Worm (Caenorhabditis elegans): Measurements from ENCODE around the gene ZK381.2.

ZK381.2 gene

ce11 chrIV:6971213-6971612, 5.9 kb downstream of the ZK381.2 start, which contains the start of gene ZK381.62:
TSS of gene ZK381.62 (minus strand) at chrIV:6971313.
- TF ChIP-seq lin-39 (tag; optimal IDR thresholded peaks at IDR 0.05) (no peak), skn-1 (tag; optimal IDR thresholded peaks at IDR 0.05) (no peak), mdl-1 (tag; optimal IDR thresholded peaks at IDR 0.05) (no peak), fkh-10 (GFP tag; optimal IDR thresholded peaks at IDR 0.05) (no peak), nhr-43 (tag; optimal IDR thresholded peaks at IDR 0.05; ENCODE audit: poor library complexity, severe bottlenecking) (no peak), snpc-4 (tag; optimal IDR thresholded peaks at IDR 0.05) (no peak), egl-27 (tag; optimal IDR thresholded peaks at IDR 0.05) (no peak), nhr-77 (tag; optimal IDR thresholded peaks at IDR 0.05) (no peak), ZK546.5 (tag; optimal IDR thresholded peaks at IDR 0.05) (no peak), elt-1 (tag; optimal IDR thresholded peaks at IDR 0.05) (no peak), nhr-28 (tag; optimal IDR thresholded peaks at IDR 0.05) (no peak), hmg-11 (tag; optimal IDR thresholded peaks at IDR 0.05) (no peak)

DNA sequence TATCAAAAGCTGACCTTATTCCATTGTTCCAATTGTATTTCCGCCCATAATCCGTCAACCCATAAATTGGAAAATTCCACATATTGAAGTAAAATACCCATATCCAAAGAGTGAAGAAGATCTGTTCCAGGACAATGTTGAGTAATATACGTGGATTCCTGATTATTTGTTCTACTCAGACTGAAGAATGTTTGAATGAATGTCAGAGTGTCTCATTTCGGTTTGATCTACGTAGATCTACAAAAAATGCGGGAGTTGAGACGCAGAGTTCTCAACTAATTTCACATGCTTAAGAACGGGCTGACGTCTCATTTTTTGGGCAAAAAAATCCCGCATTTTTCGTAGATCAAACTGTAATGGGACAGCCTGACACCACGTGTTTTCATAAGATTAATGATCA, 7.1 kb downstream of the ZK381.2 start, which contains the start of gene nhr-249:
nhr-249 (minus strand) TSS at position 101 of the 400 bp plus-strand sequence.
- TF ChIP-seq nfya-1 (tag; optimal IDR thresholded peaks at IDR 0.05; ENCODE audit: insufficient read depth) (no peak), unc-39 (tag; optimal IDR thresholded peaks at IDR 0.05) (no peak), ztf-11 (tag; optimal IDR thresholded peaks at IDR 0.05) (no peak), R02D3.7 (tag; optimal IDR thresholded peaks at IDR 0.05) (no peak), hmg-11 (tag; optimal IDR thresholded peaks at IDR 0.05) (no peak), nhr-23 (tag; optimal IDR thresholded peaks at IDR 0.05) (no peak), mdl-1 (tag; optimal IDR thresholded peaks at IDR 0.05) (no peak), lsy-12 (tag; optimal IDR thresholded peaks at IDR 0.05) (no peak), pha-4 (tag; optimal IDR thresholded peaks at IDR 0.05) (no peak), eor-1 (tag; optimal IDR thresholded peaks at IDR 0.05) (no peak), nhr-77 (tag; optimal IDR thresholded peaks at IDR 0.05) (no peak), ceh-82 (tag; optimal IDR thresholded peaks at IDR 0.05) (no peak), ceh-9 (tag; optimal IDR thresholded peaks at IDR 0.05) (no peak), ceh-16 (tag; optimal IDR thresholded peaks at IDR 0.05) (no peak), nhr-11 (tag; optimal IDR thresholded peaks at IDR 0.05) (no peak), lin-15B (tag; optimal IDR thresholded peaks at IDR 0.05) (no peak), fkh-2 (tag; optimal IDR thresholded peaks at IDR 0.05) (no peak)

DNA sequence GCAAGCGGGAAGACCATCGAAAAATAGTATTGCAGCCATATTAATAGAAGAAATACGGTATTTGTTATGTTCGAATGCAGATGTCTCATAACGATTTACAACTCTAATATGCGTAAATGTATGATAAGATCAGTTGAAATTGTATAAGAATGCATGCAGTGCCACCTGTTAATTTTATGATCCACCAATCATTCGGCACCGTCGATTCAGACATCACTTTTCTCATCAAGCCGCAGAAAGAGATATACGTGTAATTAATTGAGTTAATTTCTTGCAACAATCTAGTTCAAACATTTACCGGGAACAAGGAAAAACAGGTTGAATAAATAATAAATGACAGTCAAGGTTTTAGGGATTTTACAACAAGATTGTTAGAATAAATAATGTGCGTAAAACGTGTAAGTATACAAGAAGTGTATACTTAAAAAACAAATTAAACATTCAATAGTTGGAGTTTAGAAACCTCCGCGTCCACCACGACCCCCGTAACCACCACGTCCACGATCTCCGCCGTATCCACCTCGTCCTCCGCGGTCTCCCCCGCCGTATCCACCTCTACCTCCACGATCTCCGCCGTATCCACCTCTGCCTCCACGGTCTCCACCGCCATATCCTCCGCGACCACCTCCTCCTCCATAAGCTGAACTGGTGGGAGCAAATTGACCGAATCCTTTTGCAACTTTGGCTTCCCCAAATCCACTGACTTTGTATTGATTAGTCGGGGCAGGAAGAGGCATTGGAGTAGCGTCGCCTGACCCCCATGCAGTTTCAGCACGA, 9.1 kb downstream of the ZK381.2 start:
- no peak for TF ChIP-seq lin-15B (tag; optimal IDR thresholded peaks at IDR 0.05)
- no peak for TF ChIP-seq R02D3.7 (tag; optimal IDR thresholded peaks at IDR 0.05)
- TF ChIP-seq ceh-9 (tag; optimal IDR thresholded peaks at IDR 0.05) = no peak

DNA sequence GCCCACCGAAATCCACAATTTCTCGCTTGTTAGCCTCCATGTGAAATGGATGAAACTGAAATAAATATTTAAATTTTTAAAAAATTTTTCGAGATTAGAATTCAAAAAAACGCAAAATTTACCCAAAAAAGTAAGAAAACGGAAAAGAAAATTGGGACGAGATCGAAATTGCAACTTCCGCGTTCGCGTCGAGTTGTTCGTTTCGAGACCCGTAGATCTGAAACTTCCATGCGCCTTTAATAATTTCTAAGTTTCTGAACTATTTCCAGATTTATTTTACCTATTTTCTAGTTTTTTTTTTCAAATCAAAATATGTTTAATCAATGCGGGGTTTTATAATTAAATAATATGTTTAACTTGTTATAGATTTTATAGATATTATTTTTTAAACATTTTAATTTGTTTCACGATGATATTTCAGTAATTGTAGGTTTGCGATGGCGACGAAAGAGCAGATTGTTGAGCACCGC, 11.8 kb downstream of the ZK381.2 start, which contains the start of the genes pgl-1 and him-3:
pgl-1 (minus strand) TSS at position 230 of the 470 bp plus-strand sequence.
him-3 (plus strand) TSS at position 420 of the 470 bp plus-strand sequence.
- TF ChIP-seq tbx-2 (tag; optimal IDR thresholded peaks at IDR 0.05) (no peak), lsy-12 (tag; optimal IDR thresholded peaks at IDR 0.05) (no peak), mml-1 (tag; optimal IDR thresholded peaks at IDR 0.05) (no peak), elt-3 (tag; optimal IDR thresholded peaks at IDR 0.05) (no peak), mdl-1 (tag; optimal IDR thresholded peaks at IDR 0.05) (no peak), fkh-10 (GFP tag; optimal IDR thresholded peaks at IDR 0.05) (no peak), unc-39 (tag; optimal IDR thresholded peaks at IDR 0.05) (no peak), skn-1 (tag; optimal IDR thresholded peaks at IDR 0.05) (no peak), nhr-76 (tag; optimal IDR thresholded peaks at IDR 0.05) (no peak), nhr-43 (tag; optimal IDR thresholded peaks at IDR 0.05; ENCODE audit: poor library complexity, severe bottlenecking) (no peak), ceh-16 (tag; optimal IDR thresholded peaks at IDR 0.05) (no peak), pha-4 (tag; optimal IDR thresholded peaks at IDR 0.05) (no peak), nhr-25 (tag; optimal IDR thresholded peaks at IDR 0.05) (no peak), ceh-9 (tag; optimal IDR thresholded peaks at IDR 0.05) (no peak)

DNA sequence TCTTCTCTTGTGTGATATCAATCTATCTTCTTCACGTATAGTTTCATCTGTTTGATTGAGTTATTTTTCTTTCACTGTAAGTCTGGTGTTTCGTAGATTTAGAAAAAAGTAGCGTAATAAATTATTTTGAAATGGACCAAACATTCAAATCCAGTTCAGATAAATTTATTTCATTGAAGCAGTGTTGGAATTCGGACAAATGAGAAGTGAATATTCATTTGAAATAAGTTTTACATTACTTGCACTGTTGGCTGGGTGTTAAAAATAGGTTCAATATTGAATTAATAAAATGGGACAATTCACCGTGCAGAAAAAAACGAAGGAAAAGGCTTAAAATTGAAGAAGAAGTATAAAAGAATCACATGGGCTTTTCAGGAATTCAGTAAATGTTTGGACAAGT, 13.3 kb downstream of the ZK381.2 start:
- TF ChIP-seq lsy-12 (tag; optimal IDR thresholded peaks at IDR 0.05) (no peak), nhr-67 (tag; optimal IDR thresholded peaks at IDR 0.05) (no peak), aly-2 (tag; optimal IDR thresholded peaks at IDR 0.05) (no peak), tbx-2 (tag; optimal IDR thresholded peaks at IDR 0.05) (no peak)

Measured in whole organism, L3 larva.